Worm (Caenorhabditis elegans) whole organism, L1 larva: Measurements from ENCODE around the gene nlp-61.

Experiments
- C04F5.9 ChIP-seq: sonication (generic microtip); optimal IDR thresholded peaks from 2 replicates; lab custom pipeline; 2016; ENCODE audit warnings: missing genetic modification characterization, missing compliant biosample characterization
- C16A3.4 ChIP-seq: fragments of 150-350 bp; optimal IDR thresholded peaks from 2 replicates; lab custom pipeline; 2014; ENCODE audit warnings: missing biosample characterization, missing genetic modification characterization
- F16B12.6 ChIP-seq: fragments of 150-350 bp; optimal IDR thresholded peaks from 2 replicates; lab custom pipeline; 2014; ENCODE audit warnings: missing biosample characterization, missing genetic modification characterization
- Y116A8C.19 ChIP-seq: sonication (generic microtip); optimal IDR thresholded peaks from 2 replicates; lab custom pipeline; 2016; ENCODE audit warnings: missing compliant biosample characterization, missing genetic modification characterization, borderline replicate concordance
- aha-1 ChIP-seq: fragments of 150-350 bp; optimal IDR thresholded peaks from 2 replicates; lab custom pipeline; 2014; ENCODE audit warnings: missing biosample characterization, missing genetic modification characterization
- aly-2 ChIP-seq: fragments of 150-350 bp; optimal IDR thresholded peaks from 2 replicates; lab custom pipeline; 2014; ENCODE audit warnings: missing biosample characterization, missing genetic modification characterization
- blmp-1 ChIP-seq: fragments of 150-350 bp; optimal IDR thresholded peaks from 2 replicates; lab custom pipeline; 2014; ENCODE audit warnings: missing biosample characterization, missing genetic modification characterization
- ceh-63 ChIP-seq: fragments of 200-800 bp; sonication (Bioruptor generic); optimal IDR thresholded peaks from 2 replicates; lab custom pipeline; 2018; ENCODE audit warnings: mild to moderate bottlenecking, missing genetic modification characterization, missing compliant biosample characterization
- ceh-8 ChIP-seq: fragments of 200-800 bp; sonication (Bioruptor generic); optimal IDR thresholded peaks from 2 replicates; lab custom pipeline; 2018; ENCODE audit warnings: mild to moderate bottlenecking, missing genetic modification characterization, moderate library complexity, missing compliant biosample characterization
- ceh-88 ChIP-seq: fragments of 200-800 bp; sonication (Bioruptor generic); IDR thresholded peaks from 2 replicates; pipeline ENCODE4 v1.3.6; 2022; ENCODE audit warnings: missing genetic modification characterization, missing compliant biosample characterization
- ceh-90 ChIP-seq: sonication (generic microtip); optimal IDR thresholded peaks from 2 replicates; lab custom pipeline; 2016; ENCODE audit warnings: missing genetic modification characterization, missing compliant biosample characterization
- egl-27 ChIP-seq, 2 experiments: fragments of 150-350 bp in 1 of 2; sonication (generic microtip); optimal IDR thresholded peaks; 3 replicates each; lab custom pipeline; 2017 to 2018; ENCODE audit warnings: missing biosample characterization in 2 of 2, missing genetic modification characterization in 2 of 2, missing genetic modification reagents in 2 of 2
- elt-3 ChIP-seq, 6 experiments: fragments of 150-350 bp in 1 of 6; sonication (generic microtip); optimal IDR thresholded peaks; 2 replicates each; lab custom pipeline; 2017 to 2018; ENCODE audit warnings: missing biosample characterization in 6 of 6, missing genetic modification characterization in 6 of 6, inconsistent platforms in 1 of 6
- ets-5 ChIP-seq: fragments of 200-800 bp; sonication (Bioruptor generic); IDR thresholded peaks from 2 replicates; pipeline ENCODE4 v1.3.6; 2022; ENCODE audit warnings: missing genetic modification characterization, missing compliant biosample characterization
- fkh-10 ChIP-seq: sonication (generic microtip); optimal IDR thresholded peaks from 2 replicates; lab custom pipeline; 2017; ENCODE audit warnings: missing biosample characterization, missing genetic modification reagents, missing genetic modification characterization
- fkh-4 ChIP-seq: sonication (generic microtip); optimal IDR thresholded peaks from 2 replicates; lab custom pipeline; 2016; ENCODE audit warnings: missing compliant biosample characterization, missing genetic modification characterization, borderline replicate concordance
- fkh-8 ChIP-seq: sonication (generic microtip); optimal IDR thresholded peaks from 2 replicates; lab custom pipeline; 2016; ENCODE audit warnings: mild to moderate bottlenecking, missing genetic modification characterization, missing compliant biosample characterization
- grh-1 ChIP-seq: fragments of 200-800 bp; sonication (Bioruptor generic); IDR thresholded peaks from 2 replicates; pipeline ENCODE4 v1.3.6; 2022; ENCODE audit warnings: missing genetic modification reagents, missing genetic modification characterization, missing compliant biosample characterization
- hlh-17 ChIP-seq: fragments of 200-800 bp; sonication (Bioruptor generic); optimal IDR thresholded peaks from 2 replicates; lab custom pipeline; 2018; ENCODE audit warnings: missing genetic modification characterization, mild to moderate bottlenecking, missing compliant biosample characterization, moderate library complexity, borderline replicate concordance
- hlh-4 ChIP-seq: sonication (generic microtip); optimal IDR thresholded peaks from 2 replicates; lab custom pipeline; 2016; ENCODE audit warnings: mild to moderate bottlenecking, missing genetic modification characterization, missing compliant biosample characterization
- irx-1 ChIP-seq: sonication (generic microtip); optimal IDR thresholded peaks from 2 replicates; lab custom pipeline; 2016; ENCODE audit warnings: missing genetic modification characterization, missing compliant biosample characterization
- jun-1 ChIP-seq: fragments of 150-350 bp; optimal IDR thresholded peaks from 2 replicates; lab custom pipeline; 2014; ENCODE audit warnings: missing biosample characterization, missing genetic modification reagents, missing genetic modification characterization
- lin-14 ChIP-seq: fragments of 200-800 bp; sonication (Bioruptor generic); optimal IDR thresholded peaks from 2 replicates; lab custom pipeline; 2018; ENCODE audit warnings: mild to moderate bottlenecking, missing genetic modification characterization, moderate library complexity, missing compliant biosample characterization
- lin-15B ChIP-seq: fragments of 150-350 bp; sonication (generic microtip); optimal IDR thresholded peaks from 3 replicates; lab custom pipeline; 2014; ENCODE audit warnings: missing biosample characterization, missing genetic modification characterization
- lin-35 ChIP-seq, 2 experiments: fragments of 150-350 bp; optimal IDR thresholded peaks; 2 replicates each; lab custom pipeline; 2014; ENCODE audit warnings: missing biosample characterization in 2 of 2, missing genetic modification characterization in 2 of 2, missing genetic modification reagents in 2 of 2
- lsy-2 ChIP-seq, 2 experiments: fragments of 150-350 bp; optimal IDR thresholded peaks; 2 replicates each; lab custom pipeline; 2014; ENCODE audit warnings: missing biosample characterization in 2 of 2, missing genetic modification characterization in 2 of 2
- mdl-1 ChIP-seq, 2 experiments: fragments of 150-350 bp; optimal IDR thresholded peaks; 2 replicates each; lab custom pipeline; 2014 to 2017; ENCODE audit warnings: missing biosample characterization in 2 of 2, missing genetic modification characterization in 2 of 2, inconsistent platforms in 1 of 2
- mep-1 ChIP-seq: fragments of 150-350 bp; optimal IDR thresholded peaks from 2 replicates; lab custom pipeline; 2014; ENCODE audit warnings: missing biosample characterization, missing genetic modification characterization
- nhr-20 ChIP-seq: sonication (generic microtip); optimal IDR thresholded peaks from 2 replicates; lab custom pipeline; 2016; ENCODE audit warnings: mild to moderate bottlenecking, missing genetic modification characterization, missing compliant biosample characterization
- nhr-237 ChIP-seq: fragments of 150-350 bp; optimal IDR thresholded peaks from 2 replicates; lab custom pipeline; 2014; ENCODE audit warnings: missing biosample characterization, missing genetic modification characterization
- nhr-28 ChIP-seq: fragments of 150-350 bp; optimal IDR thresholded peaks from 2 replicates; lab custom pipeline; 2014; ENCODE audit warnings: missing biosample characterization, missing genetic modification characterization
- nhr-47 ChIP-seq: sonication (generic microtip); optimal IDR thresholded peaks from 2 replicates; lab custom pipeline; 2016; ENCODE audit warnings: mild to moderate bottlenecking, missing genetic modification characterization, moderate library complexity, missing compliant biosample characterization
- nhr-71 ChIP-seq: sonication (generic microtip); optimal IDR thresholded peaks from 2 replicates; lab custom pipeline; 2016; ENCODE audit warnings: mild to moderate bottlenecking, missing genetic modification characterization, moderate library complexity, missing compliant biosample characterization
- nhr-76 ChIP-seq: sonication (generic microtip); optimal IDR thresholded peaks from 2 replicates; lab custom pipeline; 2017; ENCODE audit warnings: missing biosample characterization, missing genetic modification characterization
- nhr-77 ChIP-seq: fragments of 150-350 bp; optimal IDR thresholded peaks from 2 replicates; lab custom pipeline; 2014; ENCODE audit warnings: missing biosample characterization, missing genetic modification characterization
- nhr-85 ChIP-seq: sonication (generic microtip); peaks from one replicate; lab custom pipeline; 2016; ENCODE audit warnings: missing genetic modification characterization, inconsistent platforms, missing compliant biosample characterization
- nhr-90 ChIP-seq: sonication (generic microtip); optimal IDR thresholded peaks from 2 replicates; lab custom pipeline; 2016; ENCODE audit warnings: mild to moderate bottlenecking, missing genetic modification characterization, missing compliant biosample characterization; ENCODE audit not compliant: poor library complexity
- pax-3 ChIP-seq: fragments of 200-800 bp; sonication (Bioruptor generic); optimal IDR thresholded peaks from 2 replicates; lab custom pipeline; 2018; ENCODE audit warnings: mild to moderate bottlenecking, missing genetic modification characterization, moderate library complexity, missing compliant biosample characterization
- skn-1 ChIP-seq: fragments of 150-350 bp; optimal IDR thresholded peaks from 2 replicates; lab custom pipeline; 2014; ENCODE audit warnings: missing biosample characterization, missing genetic modification characterization
- snu-23 ChIP-seq: sonication (generic microtip); optimal IDR thresholded peaks from 2 replicates; lab custom pipeline; 2016; ENCODE audit warnings: missing genetic modification characterization, missing compliant biosample characterization
- sox-4 ChIP-seq: sonication (generic microtip); optimal IDR thresholded peaks from 2 replicates; lab custom pipeline; 2016; ENCODE audit warnings: missing genetic modification characterization, missing compliant biosample characterization
- tbx-2 ChIP-seq: sonication (generic microtip); optimal IDR thresholded peaks from 2 replicates; lab custom pipeline; 2016; ENCODE audit warnings: missing genetic modification characterization, missing compliant biosample characterization
- unc-30 ChIP-seq: sonication (generic microtip); optimal IDR thresholded peaks from 2 replicates; lab custom pipeline; 2017; ENCODE audit warnings: missing biosample characterization, missing genetic modification characterization
- unc-62 ChIP-seq: fragments of 150-350 bp; optimal IDR thresholded peaks from 2 replicates; lab custom pipeline; 2014; ENCODE audit warnings: missing biosample characterization, missing genetic modification reagents, missing genetic modification characterization
- unc-86 ChIP-seq: sonication (generic microtip); optimal IDR thresholded peaks from 2 replicates; lab custom pipeline; 2016; ENCODE audit warnings: missing genetic modification characterization, missing compliant biosample characterization
- unc-98 ChIP-seq: fragments of 200-800 bp; sonication (Bioruptor generic); IDR thresholded peaks from 2 replicates; pipeline ENCODE4 v1.3.6; 2022; ENCODE audit warnings: missing genetic modification characterization, missing compliant biosample characterization
- ztf-11 ChIP-seq, 2 experiments: sonication (generic microtip); optimal IDR thresholded peaks; 2 replicates each; lab custom pipeline; 2016 to 2017; ENCODE audit warnings: missing genetic modification characterization in 2 of 2, missing biosample characterization in 1 of 2, missing compliant biosample characterization in 1 of 2

The nlp-61 gene

ce11 chrX:7586588-7586987 lies 40.9 kb upstream of the nlp-61 start (continued):
- TF ChIP-seq fkh-8 (tag; lab: Kevin White, UChicago) (no peak), nhr-237 (tag; lab: Kevin White, UChicago) (no peak), snu-23 (GFP tag; lab: Kevin White, UChicago) (peak; percentile 23), C04F5.9 (no peak), elt-3 (tag; optimal IDR thresholded peaks at IDR 0.05; lab: Kevin White, UChicago) (peak in 1 of 6 experiments; percentile 12), hlh-17 (GFP tag; lab: Kevin White, UChicago) (no peak), lin-35 (GFP tag; optimal IDR thresholded peaks at IDR 0.05; lab: Kevin White, UChicago) (no peak), lin-15B (tag; lab: Kevin White, UChicago) (no peak), unc-86 (tag; lab: Kevin White, UChicago) (no peak), skn-1 (tag; lab: Kevin White, UChicago) (peak; percentile 2), nhr-90 (peak; percentile 6), hlh-4 (no peak), Y116A8C.19 (tag; lab: Kevin White, UChicago) (no peak), grh-1 (GFP tag; lab: Robert Waterston, UW) (no peak), unc-98 (no peak), nhr-20 (tag; lab: Kevin White, UChicago) (peak; percentile 54), ceh-8 (no peak), ceh-88 (no peak), aha-1 (no peak), sox-4 (tag; lab: Kevin White, UChicago) (no peak), nhr-28 (no peak)

- TF ChIP-seq blmp-1, result peak; percentile 69
- TF ChIP-seq nhr-47 (tag; lab: Kevin White, UChicago), result no peak
- peak in 1 of 6 experiments; percentile 22 for TF ChIP-seq elt-3 (tag; optimal IDR thresholded peaks at IDR 0.05; lab: Kevin White, UChicago)
- no peak for TF ChIP-seq F16B12.6 (tag; lab: Kevin White, UChicago)
These were observed 39.7 kb upstream of the nlp-61 start for ce11 chrX:7587741-7588235.

DNA sequence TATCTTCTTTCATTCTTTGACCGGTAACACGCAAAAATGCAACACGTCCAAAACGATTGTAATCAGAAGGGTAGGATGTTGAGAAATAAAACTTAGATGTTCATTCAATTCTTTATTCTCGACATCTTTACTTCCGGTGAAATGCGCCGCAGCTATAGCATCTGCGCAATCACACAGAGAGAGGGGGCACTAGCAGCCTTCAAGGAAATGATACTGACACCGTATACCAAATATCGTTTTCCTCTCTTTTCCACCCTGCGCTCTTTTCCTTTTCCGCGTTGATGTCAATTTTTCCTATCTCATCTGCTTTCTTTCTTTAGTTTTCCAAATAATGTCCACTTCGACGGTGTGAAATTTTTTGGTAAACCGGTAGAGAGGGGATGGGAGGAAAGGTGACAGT lies 36.7 kb upstream of the nlp-61 start:
- TF ChIP-seq ceh-90 (tag; lab: Kevin White, UChicago) (no peak), ceh-8 (no peak), jun-1 (tag; lab: Kevin White, UChicago) (no peak), elt-3 (tag; optimal IDR thresholded peaks at IDR 0.05; lab: Kevin White, UChicago) (peak in 5 of 6 experiments; percentile 13 to 57 (median 50)), lsy-2 (tag; optimal IDR thresholded peaks at IDR 0.05; lab: Kevin White, UChicago) (peak in 1 of 2 experiments; percentile 39), tbx-2 (tag; lab: Kevin White, UChicago) (peak; percentile 48), lin-14 (GFP tag; lab: Kevin White, UChicago) (peak; percentile 78), aly-2 (tag; lab: Kevin White, UChicago) (no peak), irx-1 (tag; lab: Kevin White, UChicago) (no peak), nhr-28 (no peak), hlh-17 (GFP tag; lab: Kevin White, UChicago) (no peak), pax-3 (no peak), ztf-11 (tag; optimal IDR thresholded peaks at IDR 0.05; lab: Kevin White, UChicago) (no peak), egl-27 (tag; optimal IDR thresholded peaks at IDR 0.05; lab: Kevin White, UChicago) (no peak), unc-62 (GFP tag; lab: Kevin White, UChicago) (no peak), C16A3.4 (tag; lab: Kevin White, UChicago) (no peak), F16B12.6 (tag; lab: Kevin White, UChicago) (no peak), nhr-85 (peak; percentile 75), fkh-10 (GFP tag; lab: Kevin White, UChicago) (no peak), nhr-71 (tag; lab: Kevin White, UChicago) (peak; percentile 55), lin-35 (GFP tag; optimal IDR thresholded peaks at IDR 0.05; lab: Kevin White, UChicago) (no peak), blmp-1 (peak; percentile 87), ceh-63 (GFP tag; lab: Kevin White, UChicago) (no peak), nhr-90 (peak; percentile 27), lin-15B (tag; lab: Kevin White, UChicago) (no peak), nhr-77 (tag; lab: Kevin White, UChicago) (no peak), ets-5 (GFP tag; lab: Robert Waterston, UW) (no peak), fkh-4 (tag; lab: Kevin White, UChicago) (no peak), hlh-4 (no peak), nhr-47 (tag; lab: Kevin White, UChicago) (no peak), nhr-76 (tag; lab: Kevin White, UChicago) (no peak), nhr-20 (tag; lab: Kevin White, UChicago) (peak; percentile 36), mdl-1 (tag; optimal IDR thresholded peaks at IDR 0.05; lab: Kevin White, UChicago) (no peak), unc-30 (tag; lab: Kevin White, UChicago) (no peak), C04F5.9 (no peak), mep-1 (tag; lab: Kevin White, UChicago) (peak; percentile 4)
